Worm (Caenorhabditis elegans): Measurements from ENCODE around the gene T28A8.8.

The T28A8.8 gene

ce11 chrIII:13549960-13550359 is 47.3 kb downstream of the T28A8.8 start:
- no peak for TF ChIP-seq ceh-22 (tag; optimal IDR thresholded peaks at IDR 0.05)
- no peak for TF ChIP-seq eyg-1 (tag; optimal IDR thresholded peaks at IDR 0.05)
- TF ChIP-seq unc-86 (tag; optimal IDR thresholded peaks at IDR 0.05) = no peak
- TF ChIP-seq ceh-48 (tag; optimal IDR thresholded peaks at IDR 0.05) = no peak
- no peak for TF ChIP-seq ahr-1 (tag; optimal IDR thresholded peaks at IDR 0.05)
- TF ChIP-seq hlh-15 (tag; optimal IDR thresholded peaks at IDR 0.05) = no peak
- TF ChIP-seq ceh-31 (tag; optimal IDR thresholded peaks at IDR 0.05) = no peak
- TF ChIP-seq nfya-1 (tag; optimal IDR thresholded peaks at IDR 0.05) = no peak
- TF ChIP-seq hlh-30 (tag; optimal IDR thresholded peaks at IDR 0.05; ENCODE audit: insufficient read depth) = no peak
- TF ChIP-seq T23F11.4 (GFP tag; optimal IDR thresholded peaks at IDR 0.05) = no peak
- no peak for TF ChIP-seq mec-3 (tag; optimal IDR thresholded peaks at IDR 0.05; ENCODE audit: borderline replicate concordance)
- TF ChIP-seq hlh-8 (tag; optimal IDR thresholded peaks at IDR 0.05) = no peak

All from whole organism, late embryonic.